Worm (Caenorhabditis elegans) whole organism, L3 larva: ENCODE data around the gene lias-1.
A peak's percentile ranks its signal among the peaks of the same experiment; 100 is the strongest.

Experiments
- aly-2 ChIP-seq: fragments of 150-350 bp; optimal IDR thresholded peaks from 2 replicates; lab custom pipeline; 2014; ENCODE audit warnings: missing biosample characterization, missing genetic modification characterization
- ceh-16 ChIP-seq: sonication (generic microtip); optimal IDR thresholded peaks from 2 replicates; lab custom pipeline; 2017; ENCODE audit warnings: missing biosample characterization, missing genetic modification characterization
- ceh-28 ChIP-seq: fragments of 150-350 bp; optimal IDR thresholded peaks from 2 replicates; lab custom pipeline; 2014; ENCODE audit warnings: missing biosample characterization, missing genetic modification reagents, missing genetic modification characterization
- ceh-82 ChIP-seq: fragments of 150-350 bp; optimal IDR thresholded peaks from 2 replicates; lab custom pipeline; 2014; ENCODE audit warnings: missing biosample characterization, missing genetic modification characterization
- ceh-9 ChIP-seq: sonication (generic microtip); optimal IDR thresholded peaks from 2 replicates; lab custom pipeline; 2018; ENCODE audit warnings: missing biosample characterization, missing genetic modification characterization
- daf-12 ChIP-seq: fragments of 150-350 bp; optimal IDR thresholded peaks from 2 replicates; lab custom pipeline; 2014; ENCODE audit warnings: missing biosample characterization, missing genetic modification reagents, missing genetic modification characterization
- egl-27 ChIP-seq: sonication (generic microtip); optimal IDR thresholded peaks from 4 replicates; lab custom pipeline; 2017; ENCODE audit warnings: missing biosample characterization, missing genetic modification reagents, missing genetic modification characterization
- egl-5 ChIP-seq: fragments of 150-350 bp; optimal IDR thresholded peaks from 2 replicates; lab custom pipeline; 2017; ENCODE audit warnings: missing biosample characterization, missing genetic modification reagents, missing genetic modification characterization, inconsistent platforms
- elt-1 ChIP-seq: fragments of 150-350 bp; optimal IDR thresholded peaks from 2 replicates; lab custom pipeline; 2014; ENCODE audit warnings: missing biosample characterization, missing genetic modification characterization
- elt-2 ChIP-seq: sonication (generic microtip); optimal IDR thresholded peaks from 2 replicates; lab custom pipeline; 2016; ENCODE audit warnings: missing genetic modification reagents, mild to moderate bottlenecking, missing genetic modification characterization, missing compliant biosample characterization
- elt-3 ChIP-seq, 3 experiments: fragments of 150-350 bp in 1 of 3; sonication (generic microtip) in 2 of 3; optimal IDR thresholded peaks; 2 replicates in 2 of 3; 4 replicates in 1 of 3; lab custom pipeline; 2014 to 2017; ENCODE audit warnings: missing biosample characterization in 3 of 3, missing genetic modification characterization in 3 of 3
- fkh-10 ChIP-seq: sonication (generic microtip); optimal IDR thresholded peaks from 2 replicates; lab custom pipeline; 2017; ENCODE audit warnings: missing biosample characterization, missing genetic modification reagents, missing genetic modification characterization
- fkh-2 ChIP-seq: fragments of 150-350 bp; optimal IDR thresholded peaks from 2 replicates; lab custom pipeline; 2014; ENCODE audit warnings: missing biosample characterization, missing genetic modification reagents, missing genetic modification characterization
- hmg-11 ChIP-seq: sonication (generic microtip); optimal IDR thresholded peaks from 2 replicates; lab custom pipeline; 2016; ENCODE audit warnings: missing genetic modification characterization, missing compliant biosample characterization
- jun-1 ChIP-seq: fragments of 150-350 bp; optimal IDR thresholded peaks from 2 replicates; lab custom pipeline; 2014; ENCODE audit warnings: missing biosample characterization, missing genetic modification reagents, missing genetic modification characterization
- lin-15B ChIP-seq: fragments of 150-350 bp; optimal IDR thresholded peaks from 2 replicates; lab custom pipeline; 2014; ENCODE audit warnings: missing biosample characterization, missing genetic modification characterization
- lin-39 ChIP-seq: fragments of 150-350 bp; optimal IDR thresholded peaks from 2 replicates; lab custom pipeline; 2018; ENCODE audit warnings: missing biosample characterization, missing genetic modification reagents, missing genetic modification characterization
- mdl-1 ChIP-seq: fragments of 150-350 bp; optimal IDR thresholded peaks from 2 replicates; lab custom pipeline; 2014; ENCODE audit warnings: missing biosample characterization, missing genetic modification characterization
- mml-1 ChIP-seq: fragments of 150-350 bp; sonication (generic microtip); optimal IDR thresholded peaks from 3 replicates; lab custom pipeline; 2014; ENCODE audit warnings: missing biosample characterization, missing genetic modification characterization
- nfya-1 ChIP-seq: sonication (generic microtip); optimal IDR thresholded peaks from 2 replicates; lab custom pipeline; 2017; ENCODE audit warnings: missing genetic modification characterization, mild to moderate bottlenecking, missing compliant biosample characterization, antibody characterized with exemption, moderate library complexity; ENCODE audit not compliant: insufficient read depth
- nhr-12 ChIP-seq: fragments of 150-350 bp; optimal IDR thresholded peaks from 2 replicates; lab custom pipeline; 2014; ENCODE audit warnings: missing biosample characterization, missing genetic modification characterization
- nhr-23 ChIP-seq: fragments of 150-350 bp; optimal IDR thresholded peaks from 2 replicates; lab custom pipeline; 2014; ENCODE audit warnings: missing biosample characterization, missing genetic modification reagents, missing genetic modification characterization
- nhr-237 ChIP-seq: fragments of 150-350 bp; optimal IDR thresholded peaks from 2 replicates; lab custom pipeline; 2014; ENCODE audit warnings: missing biosample characterization, missing genetic modification characterization
- nhr-76 ChIP-seq: fragments of 150-350 bp; sonication (generic microtip); optimal IDR thresholded peaks from 5 replicates; lab custom pipeline; 2014; ENCODE audit warnings: missing biosample characterization, missing genetic modification characterization
- pha-4 ChIP-seq: fragments of 150-350 bp; optimal IDR thresholded peaks from 2 replicates; lab custom pipeline; 2014; ENCODE audit warnings: missing biosample characterization, missing genetic modification reagents, missing genetic modification characterization
- pqm-1 ChIP-seq: fragments of 150-350 bp; optimal IDR thresholded peaks from 2 replicates; lab custom pipeline; 2017; ENCODE audit warnings: missing biosample characterization, missing genetic modification characterization, inconsistent platforms
- sea-2 ChIP-seq: fragments of 150-350 bp; sonication (generic microtip); optimal IDR thresholded peaks from 4 replicates; lab custom pipeline; 2014; ENCODE audit warnings: missing biosample characterization, missing genetic modification reagents, missing genetic modification characterization
- tbx-2 ChIP-seq: sonication (generic microtip); optimal IDR thresholded peaks from 2 replicates; lab custom pipeline; 2016; ENCODE audit warnings: mild to moderate bottlenecking, missing genetic modification characterization, missing compliant biosample characterization
- unc-62 ChIP-seq: fragments of 150-350 bp; sonication (generic microtip); optimal IDR thresholded peaks from 4 replicates; lab custom pipeline; 2014; ENCODE audit warnings: missing biosample characterization, missing genetic modification reagents, missing genetic modification characterization
- zag-1 ChIP-seq: fragments of 150-350 bp; optimal IDR thresholded peaks from 2 replicates; lab custom pipeline; 2014; ENCODE audit warnings: missing biosample characterization, missing genetic modification characterization
- ztf-4 ChIP-seq: fragments of 150-350 bp; optimal IDR thresholded peaks from 2 replicates; lab custom pipeline; 2014; ENCODE audit warnings: missing biosample characterization, missing genetic modification characterization

lias-1 gene

DNA sequence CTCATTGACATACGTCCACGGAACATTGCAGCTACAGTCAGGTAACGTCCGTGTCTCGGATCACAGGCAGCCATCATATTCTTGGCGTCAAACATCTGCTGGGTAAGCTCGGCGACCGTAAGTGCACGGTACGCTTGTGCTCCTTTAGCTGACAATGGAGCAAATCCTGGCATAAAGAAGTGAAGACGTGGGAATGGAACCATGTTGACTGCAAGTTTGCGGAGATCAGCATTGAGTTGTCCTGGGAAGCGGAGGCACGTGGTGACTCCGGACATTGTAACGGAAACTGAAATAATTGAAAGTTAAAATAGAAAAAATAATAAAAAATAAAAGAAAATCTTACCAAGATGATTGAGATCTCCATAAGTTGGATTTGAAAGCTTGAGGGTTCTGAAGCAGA is 34.6 kb upstream of the lias-1 start:
- TF ChIP-seq fkh-2 (tag; lab: Kevin White, UChicago) (no peak), sea-2 (GFP tag; lab: Kevin White, UChicago) (no peak), aly-2 (tag; lab: Kevin White, UChicago) (no peak), elt-1 (tag; lab: Kevin White, UChicago) (no peak), elt-2 (tag; lab: Kevin White, UChicago) (no peak), ceh-16 (tag; lab: Kevin White, UChicago) (no peak), nhr-12 (no peak), daf-12 (no peak), jun-1 (tag; lab: Kevin White, UChicago) (no peak), egl-27 (tag; lab: Kevin White, UChicago) (no peak), pqm-1 (tag; lab: Kevin White, UChicago) (no peak)

- TF ChIP-seq tbx-2 (no peak), lin-39 (tag; lab: Kevin White, UChicago) (no peak), zag-1 (tag; lab: Kevin White, UChicago) (no peak), egl-27 (tag; lab: Kevin White, UChicago) (no peak)
- TF ChIP-seq, all 47 proteins: peak for 0
Measured at ce11 chrIII:3537401-3537800, 32.5 kb upstream of the lias-1 start, which contains the start of gene cfap-20. cfap-20 (minus strand) TSS chrIII:3537501.

- TF ChIP-seq nfya-1 (tag; lab: Kevin White, UChicago) (no peak), elt-3 (tag; optimal IDR thresholded peaks at IDR 0.05; lab: Kevin White, UChicago) (no peak), fkh-10 (GFP tag; lab: Kevin White, UChicago) (no peak), unc-62 (GFP tag; lab: Kevin White, UChicago) (no peak), nhr-237 (tag; lab: Kevin White, UChicago) (no peak), daf-12 (no peak), lin-15B (tag; lab: Kevin White, UChicago) (no peak)
Measured at ce11 chrIII:3534185-3534584, 29.3 kb upstream of the lias-1 start.

DNA sequence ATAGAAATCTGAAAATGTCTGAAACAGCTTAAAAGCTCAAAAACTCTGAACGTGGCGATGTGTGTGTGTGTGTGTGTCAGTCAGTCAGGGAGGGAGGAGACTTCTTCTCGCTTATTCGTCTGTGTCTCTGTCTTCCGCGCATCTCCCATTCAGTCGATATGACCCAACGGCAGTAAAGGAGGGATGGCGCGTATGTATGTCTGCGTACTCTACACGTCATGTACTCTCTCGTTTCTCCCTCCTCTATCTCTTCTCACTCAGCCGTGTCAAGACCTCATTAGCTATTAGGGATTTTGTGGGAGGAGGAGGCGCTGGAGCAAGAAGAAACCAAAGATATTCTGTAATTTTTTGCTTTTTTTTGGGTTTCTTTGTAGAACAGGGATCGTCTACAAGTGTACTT is 27.1 kb upstream of the lias-1 start:
- TF ChIP-seq nhr-23, result peak; percentile 42
- TF ChIP-seq fkh-2 (tag; lab: Kevin White, UChicago), result no peak
- peak; percentile 57 for TF ChIP-seq lin-15B (tag; lab: Kevin White, UChicago)
- TF ChIP-seq egl-5 (tag; lab: Kevin White, UChicago), result peak; percentile 21
- TF ChIP-seq elt-2 (tag; lab: Kevin White, UChicago), result peak; percentile 8
- peak; percentile 46 for TF ChIP-seq unc-62 (GFP tag; lab: Kevin White, UChicago)
- no peak for TF ChIP-seq ztf-4 (tag; lab: Kevin White, UChicago)
- TF ChIP-seq mml-1 (tag; lab: Kevin White, UChicago), result no peak
- peak; percentile 17 for TF ChIP-seq pha-4 (tag; lab: Kevin White, UChicago)
- peak; percentile 1 for TF ChIP-seq tbx-2
- TF ChIP-seq fkh-10 (GFP tag; lab: Kevin White, UChicago), result no peak
- peak; percentile 92 for TF ChIP-seq hmg-11 (tag; lab: Kevin White, UChicago)
- peak; percentile 86 for TF ChIP-seq nfya-1 (tag; lab: Kevin White, UChicago)
- peak; percentile 72 for TF ChIP-seq ceh-28 (tag; lab: Kevin White, UChicago)
- TF ChIP-seq lin-39 (tag; lab: Kevin White, UChicago), result peak; percentile 91

ce11 chrIII:3529744-3530208 is 24.9 kb upstream of the lias-1 start, which contains the start of gene pitp-1:
pitp-1 (minus strand) TSS chrIII:3529794.
- TF ChIP-seq pqm-1 (tag; lab: Kevin White, UChicago) (peak; percentile 75), nfya-1 (tag; lab: Kevin White, UChicago) (peak; percentile 29), pha-4 (tag; lab: Kevin White, UChicago) (peak; percentile 43), nhr-76 (tag; lab: Kevin White, UChicago) (no peak), ceh-9 (no peak), elt-2 (tag; lab: Kevin White, UChicago) (peak; percentile 79)

DNA sequence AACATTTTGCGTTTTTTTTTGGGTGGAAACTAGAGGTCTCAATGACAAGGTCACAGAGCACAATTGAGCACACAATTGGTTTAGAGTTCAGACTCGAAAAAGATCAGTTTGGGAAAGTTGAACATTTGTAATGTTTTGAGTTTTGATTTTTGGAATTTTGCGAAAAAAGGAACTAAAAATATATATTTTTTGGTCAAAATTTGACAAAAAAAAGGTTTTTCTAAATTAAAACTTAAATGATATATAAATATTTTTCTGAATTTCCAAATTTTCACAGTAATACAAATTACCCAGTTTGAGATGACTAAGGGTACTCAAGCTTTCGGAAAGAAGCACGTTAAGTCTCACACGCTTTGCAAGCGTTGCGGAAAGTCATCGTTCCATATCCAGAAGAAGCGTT is 23.4 kb upstream of the lias-1 start, which contains the start of gene rpl-37:
rpl-37 (plus strand) TSS at position 301 of the 400 bp plus-strand sequence.
- TF ChIP-seq mdl-1 (tag; lab: Kevin White, UChicago) (no peak), ceh-82 (tag; lab: Kevin White, UChicago) (no peak), fkh-10 (GFP tag; lab: Kevin White, UChicago) (no peak), nhr-76 (tag; lab: Kevin White, UChicago) (no peak), aly-2 (tag; lab: Kevin White, UChicago) (no peak), elt-3 (tag; optimal IDR thresholded peaks at IDR 0.05; lab: Kevin White, UChicago) (no peak), jun-1 (tag; lab: Kevin White, UChicago) (no peak), mml-1 (tag; lab: Kevin White, UChicago) (no peak), pha-4 (tag; lab: Kevin White, UChicago) (no peak), ceh-9 (no peak)
